Worm (Caenorhabditis elegans): ENCODE results near the gene B0285.6.

ce11 chrIII:4320113-4320512, 29.8 kb upstream of the B0285.6 start, which contains the start of gene H38K22.6:
- TF ChIP-seq nhr-237 (tag; optimal IDR thresholded peaks at IDR 0.05) (no peak), aly-2 (tag; optimal IDR thresholded peaks at IDR 0.05) (no peak), pqm-1 (tag; optimal IDR thresholded peaks at IDR 0.05) (no peak), elt-1 (tag; optimal IDR thresholded peaks at IDR 0.05) (no peak), nhr-28 (tag; optimal IDR thresholded peaks at IDR 0.05) (no peak), pha-4 (tag; optimal IDR thresholded peaks at IDR 0.05) (no peak)
